Fruit fly (Drosophila melanogaster) whole organism, embryonic: ENCODE data around the gene Idh3b.
A peak's percentile ranks its signal among the peaks of the same experiment; 100 is the strongest.

Experiments
- Atf6 ChIP-seq: fragments of 200-800 bp; sonication (Bioruptor generic); IDR thresholded peaks from 2 replicates; pipeline ENCODE4 v1.3.6; 2022; ENCODE audit warnings: missing biosample characterization, missing genetic modification characterization
- B-H1 ChIP-seq: fragments of 200-800 bp; sonication (Bioruptor generic); IDR thresholded peaks from 3 replicates; pipeline ENCODE4 v1.3.6; 2022; ENCODE audit warnings: missing biosample characterization, missing genetic modification characterization
- CG11093 ChIP-seq: fragments of 200-800 bp; sonication (Bioruptor generic); IDR thresholded peaks from 3 replicates; pipeline ENCODE4 v1.3.6; 2022; ENCODE audit warnings: missing biosample characterization, missing genetic modification characterization
- CG12071 ChIP-seq: fragments of 200-800 bp; sonication (Bioruptor generic); optimal IDR thresholded peaks from 3 replicates; lab custom pipeline; 2018; ENCODE audit warnings: missing biosample characterization, mild to moderate bottlenecking, missing genetic modification characterization
- CG13894 ChIP-seq: fragments of 200-800 bp; sonication (Bioruptor generic); optimal IDR thresholded peaks from 3 replicates; lab custom pipeline; 2018; ENCODE audit warnings: missing biosample characterization, mild to moderate bottlenecking, missing genetic modification characterization, moderate library complexity
- CG14050 ChIP-seq: fragments of 200-800 bp; sonication (Bioruptor generic); IDR thresholded peaks from 3 replicates; pipeline ENCODE4 v1.3.6; 2022; ENCODE audit warnings: missing biosample characterization, missing genetic modification characterization
- CG17802 ChIP-seq: fragments of 200-800 bp; sonication (Bioruptor generic); optimal IDR thresholded peaks from 2 replicates; lab custom pipeline; 2018; ENCODE audit warnings: missing biosample characterization, mild to moderate bottlenecking, missing genetic modification characterization, moderate library complexity
- CG2120 ChIP-seq: fragments of 200-800 bp; sonication (Bioruptor generic); optimal IDR thresholded peaks from 3 replicates; lab custom pipeline; 2016; ENCODE audit warnings: missing biosample characterization, missing genetic modification characterization
- CG32772 ChIP-seq: fragments of 200-800 bp; sonication (Bioruptor generic); IDR thresholded peaks from 2 replicates; pipeline ENCODE4 v1.3.6; 2022; ENCODE audit warnings: missing biosample characterization, missing genetic modification characterization
- CG34224 ChIP-seq: fragments of 200-800 bp; sonication (Bioruptor generic); IDR thresholded peaks from 3 replicates; pipeline ENCODE4 v1.3.6; 2022; ENCODE audit warnings: missing biosample characterization, missing genetic modification characterization; ENCODE audit not compliant: partially characterized antibody
- CG4404 ChIP-seq: fragments of 200-800 bp; sonication (Bioruptor generic); IDR thresholded peaks from 2 replicates; pipeline ENCODE4 v1.3.6; 2022; ENCODE audit warnings: missing biosample characterization, missing genetic modification characterization
- CG6272 ChIP-seq: fragments of 200-800 bp; sonication (Bioruptor generic); IDR thresholded peaks from 2 replicates; pipeline ENCODE4 v1.3.6; 2022; ENCODE audit warnings: missing biosample characterization, missing genetic modification characterization
- CG6683 ChIP-seq: fragments of 200-800 bp; sonication (Bioruptor generic); optimal IDR thresholded peaks from 2 replicates; lab custom pipeline; 2017; ENCODE audit warnings: missing biosample characterization, mild to moderate bottlenecking, missing genetic modification characterization, missing genetic modification reagents
- CG6765 ChIP-seq: fragments of 200-800 bp; sonication (Bioruptor generic); optimal IDR thresholded peaks from 3 replicates; lab custom pipeline; 2017; ENCODE audit warnings: missing biosample characterization, mild to moderate bottlenecking, missing genetic modification characterization
- CG7271 ChIP-seq: fragments of 200-800 bp; sonication (Bioruptor generic); optimal IDR thresholded peaks from 2 replicates; lab custom pipeline; 2018; ENCODE audit warnings: missing biosample characterization, mild to moderate bottlenecking, missing genetic modification characterization, moderate library complexity
- CG9727 ChIP-seq: fragments of 200-800 bp; sonication (Bioruptor generic); optimal IDR thresholded peaks from 3 replicates; lab custom pipeline; 2017; ENCODE audit warnings: missing biosample characterization, mild to moderate bottlenecking, missing genetic modification characterization
- CG9876 ChIP-seq: fragments of 200-800 bp; sonication (Bioruptor generic); optimal IDR thresholded peaks from 2 replicates; lab custom pipeline; 2016; ENCODE audit warnings: missing biosample characterization, missing genetic modification characterization
- GATAe ChIP-seq: fragments of 200-800 bp; sonication (Bioruptor generic); conservative IDR thresholded peaks from 2 replicates; pipeline ENCODE4 v1.3.6; 2022; ENCODE audit warnings: missing biosample characterization, missing genetic modification characterization
- Hand ChIP-seq: fragments of 200-800 bp; sonication (Bioruptor generic); optimal IDR thresholded peaks from 2 replicates; lab custom pipeline; 2017; ENCODE audit warnings: mild to moderate bottlenecking, missing biosample characterization, missing genetic modification reagents, missing genetic modification characterization
- Taf1 ChIP-seq: fragments of 200-800 bp; sonication (Bioruptor generic); IDR thresholded peaks from 2 replicates; pipeline ENCODE4 v1.3.6; 2022; ENCODE audit warnings: missing biosample characterization, missing genetic modification characterization
- Tbp ChIP-seq: fragments of >200 bp; optimal IDR thresholded peaks from 2 replicates; lab custom pipeline; 2018; ENCODE audit warnings: missing biosample characterization, missing genetic modification characterization
- ase ChIP-seq: fragments of 200-800 bp; sonication (Bioruptor generic); IDR thresholded peaks from 3 replicates; pipeline ENCODE4 v1.3.6; 2022; ENCODE audit warnings: missing biosample characterization, missing genetic modification characterization
- bowl ChIP-seq: fragments of 200-800 bp; sonication (Bioruptor generic); IDR thresholded peaks from 2 replicates; pipeline ENCODE4 v1.3.6; 2022; ENCODE audit warnings: missing biosample characterization, missing genetic modification characterization
- cato ChIP-seq: fragments of 200-800 bp; sonication (Bioruptor generic); optimal IDR thresholded peaks from 2 replicates; lab custom pipeline; 2016; ENCODE audit warnings: missing biosample characterization, missing genetic modification characterization, borderline replicate concordance
- dimm ChIP-seq: fragments of 200-800 bp; sonication (Bioruptor generic); IDR thresholded peaks from 2 replicates; pipeline ENCODE4 v1.3.6; 2022; ENCODE audit warnings: missing biosample characterization, missing genetic modification characterization
- disco-r ChIP-seq: fragments of 200-800 bp; sonication (Bioruptor generic); optimal IDR thresholded peaks from 2 replicates; lab custom pipeline; 2016; ENCODE audit warnings: missing biosample characterization, missing genetic modification characterization
- eve ChIP-seq, 2 experiments: fragments of >200 bp; optimal IDR thresholded peaks; 2 replicates each; lab custom pipeline; 2017; ENCODE audit warnings: missing biosample characterization in 2 of 2, missing genetic modification characterization in 2 of 2
- ewg ChIP-seq: fragments of 200-800 bp; sonication (Bioruptor generic); optimal IDR thresholded peaks from 3 replicates; lab custom pipeline; 2017; ENCODE audit warnings: mild to moderate bottlenecking, missing biosample characterization, missing genetic modification reagents, missing genetic modification characterization
- gce ChIP-seq: fragments of 200-800 bp; sonication (Bioruptor generic); IDR thresholded peaks from 3 replicates; pipeline ENCODE4 v1.3.6; 2022; ENCODE audit warnings: missing biosample characterization, missing genetic modification characterization
- gfzf ChIP-seq: fragments of 200-800 bp; sonication (Bioruptor generic); optimal IDR thresholded peaks from 2 replicates; lab custom pipeline; 2016; ENCODE audit warnings: missing biosample characterization, mild to moderate bottlenecking, missing genetic modification characterization, moderate library complexity
- gsb-n ChIP-seq: fragments of 200-800 bp; sonication (Bioruptor generic); optimal IDR thresholded peaks from 3 replicates; lab custom pipeline; 2018; ENCODE audit warnings: missing biosample characterization, mild to moderate bottlenecking, missing genetic modification characterization
- gt ChIP-seq: fragments of 200-800 bp; sonication (Bioruptor generic); IDR thresholded peaks from 2 replicates; pipeline ENCODE4 v1.3.6; 2022; ENCODE audit warnings: missing biosample characterization, missing genetic modification characterization
- hkb ChIP-seq, 2 experiments: fragments of 200-800 bp in 1 of 2; fragments of >200 bp in 1 of 2; sonication (Bioruptor generic) in 1 of 2; IDR thresholded peaks in 1 of 2; optimal IDR thresholded peaks in 1 of 2; 2 replicates each; pipeline versions ENCODE4 v1.3.6 to Lab custom; 2017 to 2022; ENCODE audit warnings: missing biosample characterization in 1 of 2, missing genetic modification characterization in 1 of 2
- kah ChIP-seq: fragments of 200-800 bp; sonication (Bioruptor generic); optimal IDR thresholded peaks from 2 replicates; lab custom pipeline; 2018; ENCODE audit warnings: missing biosample characterization, mild to moderate bottlenecking, missing genetic modification characterization
- kay ChIP-seq: fragments of 200-800 bp; sonication (Bioruptor generic); optimal IDR thresholded peaks from 2 replicates; lab custom pipeline; 2016; ENCODE audit warnings: missing biosample characterization, missing genetic modification characterization
- klu ChIP-seq: fragments of 200-800 bp; sonication (Bioruptor generic); IDR thresholded peaks from 2 replicates; pipeline ENCODE4 v1.3.6; 2022; ENCODE audit warnings: missing biosample characterization, missing genetic modification characterization
- lilli ChIP-seq: fragments of 200-800 bp; sonication (Bioruptor generic); optimal IDR thresholded peaks from 3 replicates; lab custom pipeline; 2016; ENCODE audit warnings: missing biosample characterization, missing genetic modification characterization
- lola ChIP-seq, 3 experiments: fragments of >200 bp in 2 of 3; fragments of 200-800 bp in 1 of 3; sonication (Bioruptor generic) in 1 of 3; optimal IDR thresholded peaks; 2 replicates each; lab custom pipeline; 2017 to 2019; ENCODE audit warnings: missing biosample characterization in 3 of 3, missing genetic modification characterization in 3 of 3, mild to moderate bottlenecking in 1 of 3, moderate library complexity in 1 of 3
- odd ChIP-seq: fragments of 200-800 bp; sonication (Bioruptor generic); optimal IDR thresholded peaks from 2 replicates; lab custom pipeline; 2017; ENCODE audit warnings: missing biosample characterization, mild to moderate bottlenecking, missing genetic modification characterization
- pita ChIP-seq: fragments of 200-800 bp; sonication (Bioruptor generic); optimal IDR thresholded peaks from 2 replicates; lab custom pipeline; 2017; ENCODE audit warnings: missing biosample characterization, mild to moderate bottlenecking, missing genetic modification characterization
- ro ChIP-seq: fragments of 200-800 bp; sonication (Bioruptor generic); IDR thresholded peaks from 2 replicates; pipeline ENCODE4 v1.3.6; 2022; ENCODE audit warnings: missing biosample characterization, missing genetic modification characterization
- schlank ChIP-seq: fragments of 200-800 bp; sonication (Bioruptor generic); optimal IDR thresholded peaks from 2 replicates; lab custom pipeline; 2018; ENCODE audit warnings: missing biosample characterization, mild to moderate bottlenecking, missing genetic modification characterization
- sd ChIP-seq: fragments of 200-800 bp; sonication (Bioruptor generic); optimal IDR thresholded peaks from 3 replicates; lab custom pipeline; 2018; ENCODE audit warnings: missing biosample characterization, mild to moderate bottlenecking, missing genetic modification characterization, moderate library complexity
- sens ChIP-seq: fragments of 200-800 bp; sonication (Bioruptor generic); peaks from one replicate; lab custom pipeline; 2016; ENCODE audit warnings: missing biosample characterization, missing genetic modification characterization
- slou ChIP-seq: fragments of 200-800 bp; sonication (Bioruptor generic); optimal IDR thresholded peaks from 3 replicates; lab custom pipeline; 2016; ENCODE audit warnings: missing biosample characterization, missing genetic modification characterization
- tgo ChIP-seq: fragments of 200-800 bp; sonication (Bioruptor generic); IDR thresholded peaks from 3 replicates; pipeline ENCODE4 v1.3.6; 2022; ENCODE audit warnings: missing biosample characterization, missing genetic modification characterization
- tup ChIP-seq: fragments of 200-800 bp; sonication (Bioruptor generic); optimal IDR thresholded peaks from 2 replicates; lab custom pipeline; 2016; ENCODE audit warnings: missing biosample characterization, mild to moderate bottlenecking, missing genetic modification characterization, moderate library complexity
- unpg ChIP-seq: fragments of 200-800 bp; sonication (Bioruptor generic); optimal IDR thresholded peaks from 3 replicates; lab custom pipeline; 2018; ENCODE audit warnings: missing biosample characterization, mild to moderate bottlenecking, missing genetic modification characterization, moderate library complexity
- usp ChIP-seq: fragments of >200 bp; optimal IDR thresholded peaks from 2 replicates; lab custom pipeline; 2017; ENCODE audit warnings: missing biosample characterization, missing genetic modification characterization

Idh3b gene

dm6 chr3R:22049134-22049796, 30.1 kb upstream of the Idh3b start (continued):
- TF ChIP-seq gsb-n (tag; lab: Kevin White, UChicago) (peak; percentile 67), hkb (optimal IDR thresholded peaks at IDR 0.05; lab: Kevin White, UChicago) (no peak), hkb (GFP tag; IDR thresholded peaks at IDR 0.05; lab: Robert Waterston, UW) (peak; percentile 87), eve (GFP tag; optimal IDR thresholded peaks at IDR 0.05; lab: Kevin White, UChicago) (peak in 1 of 2 experiments; percentile 72), disco-r (GFP tag; lab: Kevin White, UChicago) (peak; percentile 66), CG6683 (GFP tag; lab: Kevin White, UChicago) (peak; percentile 60), CG7271 (no peak), pita (no peak), kah (GFP tag; lab: Kevin White, UChicago) (peak; percentile 68), CG6272 (GFP tag; lab: Robert Waterston, UW) (peak; percentile 66), klu (GFP tag; lab: Robert Waterston, UW) (peak; percentile 66), CG13894 (tag; lab: Kevin White, UChicago) (peak; percentile 71), usp (no peak), dimm (GFP tag; lab: Robert Waterston, UW) (no peak; the same call in 1 of the 2 replicates), CG14050 (GFP tag; lab: Robert Waterston, UW) (peak; percentile 77), sd (tag; lab: Kevin White, UChicago) (peak; percentile 70), B-H1 (GFP tag; lab: Robert Waterston, UW) (peak; percentile 72), Hand (peak; percentile 82), sens (GFP tag; lab: Kevin White, UChicago) (peak; percentile 97), ro (GFP tag; lab: Robert Waterston, UW) (no peak), lola (GFP tag; optimal IDR thresholded peaks at IDR 0.05; lab: Kevin White, UChicago) (peak in 1 of 3 experiments; percentile 58), Tbp (GFP tag; lab: Kevin White, UChicago) (no peak), CG12071 (peak; percentile 80), CG32772 (GFP tag; lab: Robert Waterston, UW) (peak; percentile 81), lilli (GFP tag; lab: Kevin White, UChicago) (peak; percentile 76), Taf1 (GFP tag; lab: Robert Waterston, UW) (peak; percentile 61), odd (GFP tag; lab: Kevin White, UChicago) (peak; percentile 68), cato (GFP tag; lab: Kevin White, UChicago) (peak; percentile 50), CG34224 (GFP tag; lab: Robert Waterston, UW) (no peak), schlank (peak; percentile 44), CG6765 (GFP tag; lab: Kevin White, UChicago) (peak; percentile 54), slou (GFP tag; lab: Kevin White, UChicago) (peak; percentile 40), CG2120 (GFP tag; lab: Kevin White, UChicago) (peak; percentile 83), gfzf (GFP tag; lab: Kevin White, UChicago) (no peak), CG4404 (GFP tag; lab: Robert Waterston, UW) (peak; percentile 55), tgo (peak; percentile 85), CG11093 (GFP tag; lab: Robert Waterston, UW) (peak; percentile 82), gce (GFP tag; lab: Robert Waterston, UW) (0 out of 3 replicates have a peak, but pooled peaks have one; percentile 38), CG17802 (peak; percentile 51), unpg (peak; percentile 87), tup (GFP tag; lab: Kevin White, UChicago) (peak; percentile 73), gt (GFP tag; lab: Robert Waterston, UW) (peak; percentile 15; the same call in 1 of the 2 replicates), Atf6 (GFP tag; lab: Robert Waterston, UW) (peak; percentile 81), ewg (GFP tag; lab: Kevin White, UChicago) (peak; percentile 63), ase (GFP tag; lab: Robert Waterston, UW) (peak; percentile 77; the same call in 2 of the 3 replicates), CG9876 (GFP tag; lab: Kevin White, UChicago) (no peak), CG9727 (GFP tag; lab: Kevin White, UChicago) (peak; percentile 80), bowl (GFP tag; lab: Robert Waterston, UW) (peak; percentile 57; the same call in 1 of the 2 replicates), kay (peak; percentile 80), GATAe (GFP tag; lab: Robert Waterston, UW) (peak; percentile 46; the same call in 1 of the 2 replicates)
